Fruit fly (Drosophila melanogaster): ENCODE data around the gene CG31321.

CG31321 gene

dm6 chr3R:14329549-14329948, 19.4 kb downstream of the CG31321 start:
- no peak for TF ChIP-seq dsf (GFP tag; optimal IDR thresholded peaks at IDR 0.05; ENCODE audit: borderline replicate concordance)
- TF ChIP-seq rgr (GFP tag; optimal IDR thresholded peaks at IDR 0.05), result no peak
- TF ChIP-seq dl (GFP tag; optimal IDR thresholded peaks at IDR 0.05; ENCODE audit: insufficient read depth in 1 of 2, partially characterized antibody in 2 of 2), result no peak
- no peak for TF ChIP-seq woc (GFP tag; optimal IDR thresholded peaks at IDR 0.05)
- TF ChIP-seq CrebA (GFP tag; optimal IDR thresholded peaks at IDR 0.05; ENCODE audit: borderline replicate concordance), result no peak
- TF ChIP-seq h (GFP tag; optimal IDR thresholded peaks at IDR 0.05), result no peak
- no peak for TF ChIP-seq Dfd (GFP tag; optimal IDR thresholded peaks at IDR 0.05)
- TF ChIP-seq Hnf4 (GFP tag; optimal IDR thresholded peaks at IDR 0.05), result no peak
- TF ChIP-seq sv (GFP tag; optimal IDR thresholded peaks at IDR 0.05), result no peak
- TF ChIP-seq fru (GFP tag; optimal IDR thresholded peaks at IDR 0.05), result no peak
- no peak for TF ChIP-seq Hr83 (GFP tag; optimal IDR thresholded peaks at IDR 0.05; ENCODE audit: poor library complexity, severe bottlenecking)
- no peak for TF ChIP-seq HLH106 (tag; optimal IDR thresholded peaks at IDR 0.05)
- no peak for TF ChIP-seq CG9705 (GFP tag; optimal IDR thresholded peaks at IDR 0.05)
- no peak for TF ChIP-seq brk (GFP tag; optimal IDR thresholded peaks at IDR 0.05)
- TF ChIP-seq N (GFP tag; optimal IDR thresholded peaks at IDR 0.05), result no peak
- TF ChIP-seq Vsx2 (GFP tag; optimal IDR thresholded peaks at IDR 0.05; ENCODE audit: partially characterized antibody), result no peak
- TF ChIP-seq OdsH (GFP tag; optimal IDR thresholded peaks at IDR 0.05), result no peak
- TF ChIP-seq Hr78 (GFP tag; optimal IDR thresholded peaks at IDR 0.05), result no peak

DNA sequence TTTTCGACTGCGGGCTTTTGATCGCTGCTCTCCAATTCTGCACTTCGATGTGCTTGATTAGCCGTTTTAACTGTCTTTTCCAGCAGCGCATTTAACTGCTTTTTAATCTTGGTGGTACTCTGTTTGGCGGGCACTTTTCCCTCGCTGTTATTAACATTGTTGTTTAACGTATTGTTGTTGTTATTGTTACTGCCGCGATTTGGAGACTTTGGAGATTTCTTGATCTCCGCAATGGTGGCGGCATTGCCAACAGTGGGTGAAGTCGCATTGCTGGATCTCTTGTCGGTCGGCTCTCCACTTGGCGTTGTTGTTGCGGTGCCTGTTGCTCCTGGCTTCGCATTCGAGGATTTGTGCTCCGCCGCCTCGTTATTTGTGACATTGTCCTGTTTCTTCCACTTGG, 20.5 kb downstream of the CG31321 start:
- TF ChIP-seq CrebA (GFP tag; optimal IDR thresholded peaks at IDR 0.05; ENCODE audit: borderline replicate concordance) (no peak), lola (GFP tag; optimal IDR thresholded peaks at IDR 0.05) (no peak), Hr83 (GFP tag; optimal IDR thresholded peaks at IDR 0.05; ENCODE audit: poor library complexity, severe bottlenecking) (no peak), foxo (GFP tag; optimal IDR thresholded peaks at IDR 0.05) (no peak), psq (GFP tag; optimal IDR thresholded peaks at IDR 0.05) (no peak), br (GFP tag; optimal IDR thresholded peaks at IDR 0.05) (no peak), HLH106 (tag; optimal IDR thresholded peaks at IDR 0.05) (no peak), Sp1 (GFP tag; optimal IDR thresholded peaks at IDR 0.05) (no peak)

DNA sequence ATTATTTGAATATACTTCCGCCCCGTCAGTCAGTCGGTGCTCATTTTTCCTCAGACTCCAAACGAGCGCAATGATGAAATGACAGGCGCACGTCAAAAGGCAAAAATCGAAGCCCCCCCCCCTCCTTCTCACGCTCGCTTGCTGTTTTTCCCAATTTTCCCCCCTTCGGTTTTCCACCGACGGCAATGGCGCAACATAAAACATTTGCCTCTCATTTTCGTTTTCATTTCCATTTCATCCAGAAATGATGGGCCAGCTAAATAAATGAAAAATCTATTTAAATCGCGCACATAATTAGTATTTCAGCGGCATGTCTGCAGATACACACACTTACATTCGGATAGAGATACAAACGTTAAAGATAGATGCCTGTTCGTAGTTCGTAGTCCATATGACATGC, 21.3 kb downstream of the CG31321 start:
- TF ChIP-seq GATAd (GFP tag; optimal IDR thresholded peaks at IDR 0.05) (no peak), Dif (GFP tag; optimal IDR thresholded peaks at IDR 0.05; ENCODE audit: partially characterized antibody) (no peak), HLH106 (tag; optimal IDR thresholded peaks at IDR 0.05) (no peak), fru (GFP tag; optimal IDR thresholded peaks at IDR 0.05) (no peak), Abd-B (GFP tag; optimal IDR thresholded peaks at IDR 0.05) (no peak), h (GFP tag; optimal IDR thresholded peaks at IDR 0.05) (no peak), Sp1 (GFP tag; optimal IDR thresholded peaks at IDR 0.05) (no peak), br (GFP tag; optimal IDR thresholded peaks at IDR 0.05) (no peak), dsf (GFP tag; optimal IDR thresholded peaks at IDR 0.05; ENCODE audit: borderline replicate concordance) (no peak), Hr78 (GFP tag; optimal IDR thresholded peaks at IDR 0.05) (no peak), tai (GFP tag; optimal IDR thresholded peaks at IDR 0.05) (no peak), Mio (GFP tag; optimal IDR thresholded peaks at IDR 0.05) (no peak), woc (GFP tag; optimal IDR thresholded peaks at IDR 0.05) (no peak), N (GFP tag; optimal IDR thresholded peaks at IDR 0.05) (no peak), Hr83 (GFP tag; optimal IDR thresholded peaks at IDR 0.05; ENCODE audit: poor library complexity, severe bottlenecking) (no peak), Rel (GFP tag; optimal IDR thresholded peaks at IDR 0.05) (no peak), Rel (tag; optimal IDR thresholded peaks at IDR 0.05) (no peak), Hnf4 (GFP tag; optimal IDR thresholded peaks at IDR 0.05) (no peak), sage (GFP tag; optimal IDR thresholded peaks at IDR 0.05) (no peak), Myc (optimal IDR thresholded peaks at IDR 0.05) (no peak)

- no peak for TF ChIP-seq fru (GFP tag; optimal IDR thresholded peaks at IDR 0.05)
Observed at dm6 chr3R:14332735-14333134, 22.6 kb downstream of the CG31321 start.

DNA sequence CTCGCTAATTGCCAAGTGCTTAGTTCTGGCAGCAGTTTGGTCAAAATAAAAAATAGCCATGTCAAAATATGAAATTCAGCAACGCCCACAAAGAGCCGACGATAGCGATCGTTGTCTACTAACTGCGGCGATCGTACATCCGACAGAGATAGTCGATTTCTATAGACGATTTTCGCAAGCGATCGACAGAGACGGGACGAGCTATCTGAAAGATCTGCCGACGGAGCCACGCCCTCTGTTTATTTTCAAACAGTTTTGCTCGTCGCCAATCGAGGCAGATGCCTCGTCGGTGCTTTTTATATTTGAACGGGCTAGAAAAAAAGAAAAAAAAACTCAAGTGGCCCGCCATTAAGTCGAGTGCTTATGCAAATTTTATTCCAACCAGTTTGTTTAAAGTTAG, 25.3 kb downstream of the CG31321 start:
- TF ChIP-seq dmrt93B (GFP tag; optimal IDR thresholded peaks at IDR 0.05) (no peak), Rel (GFP tag; optimal IDR thresholded peaks at IDR 0.05) (no peak), Rel (tag; optimal IDR thresholded peaks at IDR 0.05) (no peak), fru (GFP tag; optimal IDR thresholded peaks at IDR 0.05) (no peak), Hnf4 (GFP tag; optimal IDR thresholded peaks at IDR 0.05) (no peak), tai (GFP tag; optimal IDR thresholded peaks at IDR 0.05) (no peak), CG9705 (GFP tag; optimal IDR thresholded peaks at IDR 0.05) (no peak), woc (GFP tag; optimal IDR thresholded peaks at IDR 0.05) (no peak), brk (GFP tag; optimal IDR thresholded peaks at IDR 0.05) (no peak), Sp1 (GFP tag; optimal IDR thresholded peaks at IDR 0.05) (no peak), pan (optimal IDR thresholded peaks at IDR 0.05) (no peak), GATAd (GFP tag; optimal IDR thresholded peaks at IDR 0.05) (no peak), ey (GFP tag; optimal IDR thresholded peaks at IDR 0.05) (no peak), foxo (GFP tag; optimal IDR thresholded peaks at IDR 0.05) (no peak), CrebA (GFP tag; optimal IDR thresholded peaks at IDR 0.05; ENCODE audit: borderline replicate concordance) (no peak), Dfd (GFP tag; optimal IDR thresholded peaks at IDR 0.05) (no peak), HLH106 (tag; optimal IDR thresholded peaks at IDR 0.05) (no peak), CG32264 (GFP tag; optimal IDR thresholded peaks at IDR 0.05) (no peak), Hr78 (GFP tag; optimal IDR thresholded peaks at IDR 0.05) (no peak)

Data from whole organism, wandering third instar larva.